Fruit fly (Drosophila melanogaster) whole organism, embryonic: Measurements from ENCODE around the gene CG31960.
A peak's percentile ranks its signal among the peaks of the same experiment; 100 is the strongest.

ENCODE experiments used
- Atf6 ChIP-seq: fragments of 200-800 bp; sonication (Bioruptor generic); IDR thresholded peaks from 2 replicates; pipeline ENCODE4 v1.3.6; 2022; ENCODE audit warnings: missing biosample characterization, missing genetic modification characterization
- B-H2 ChIP-seq: fragments of 200-800 bp; sonication (Bioruptor generic); optimal IDR thresholded peaks from 2 replicates; lab custom pipeline; 2018; ENCODE audit warnings: missing biosample characterization, mild to moderate bottlenecking, missing genetic modification characterization
- CG10565 ChIP-seq: fragments of 200-800 bp; sonication (Bioruptor generic); optimal IDR thresholded peaks from 3 replicates; lab custom pipeline; 2016; ENCODE audit warnings: missing biosample characterization, mild to moderate bottlenecking, missing genetic modification characterization
- CG10959 ChIP-seq: fragments of 200-800 bp; sonication (Bioruptor generic); IDR thresholded peaks from 2 replicates; pipeline ENCODE4 v1.3.6; 2022; ENCODE audit warnings: missing biosample characterization, missing genetic modification characterization
- CG11456 ChIP-seq: fragments of 200-800 bp; sonication (Bioruptor generic); IDR thresholded peaks from 3 replicates; pipeline ENCODE4 v1.3.6; 2022; ENCODE audit warnings: missing biosample characterization, missing genetic modification characterization
- CG12744 ChIP-seq: fragments of 200-800 bp; sonication (Bioruptor generic); optimal IDR thresholded peaks from 2 replicates; lab custom pipeline; 2016; ENCODE audit warnings: missing biosample characterization, missing genetic modification characterization
- CG17385 ChIP-seq: fragments of 200-800 bp; sonication (Bioruptor generic); optimal IDR thresholded peaks from 3 replicates; lab custom pipeline; 2018; ENCODE audit warnings: missing biosample characterization, mild to moderate bottlenecking, missing genetic modification characterization
- CG1792 ChIP-seq: fragments of 200-800 bp; sonication (Bioruptor generic); optimal IDR thresholded peaks from 2 replicates; lab custom pipeline; 2016; ENCODE audit warnings: missing biosample characterization, missing genetic modification characterization
- CG18599 ChIP-seq: fragments of 200-800 bp; sonication (Bioruptor generic); optimal IDR thresholded peaks from 3 replicates; lab custom pipeline; 2017; ENCODE audit warnings: missing biosample characterization, missing genetic modification characterization, mild to moderate bottlenecking, moderate library complexity, missing genetic modification reagents
- CG3065 ChIP-seq: fragments of 200-800 bp; sonication (Bioruptor generic); optimal IDR thresholded peaks from 2 replicates; lab custom pipeline; 2016; ENCODE audit warnings: missing biosample characterization, missing genetic modification characterization
- CG34422 ChIP-seq: fragments of 200-800 bp; sonication (Bioruptor generic); IDR thresholded peaks from 3 replicates; pipeline ENCODE4 v1.3.6; 2022; ENCODE audit warnings: missing biosample characterization, missing genetic modification characterization
- CG4282 ChIP-seq: fragments of 200-800 bp; sonication (Bioruptor generic); optimal IDR thresholded peaks from 2 replicates; lab custom pipeline; 2016; ENCODE audit warnings: missing biosample characterization, missing genetic modification characterization
- CG4617 ChIP-seq: fragments of 200-800 bp; sonication (Bioruptor generic); optimal IDR thresholded peaks from 3 replicates; lab custom pipeline; 2016; ENCODE audit warnings: missing biosample characterization, missing genetic modification characterization, borderline replicate concordance
- CHES-1-like ChIP-seq: fragments of 200-800 bp; sonication (Bioruptor generic); optimal IDR thresholded peaks from 2 replicates; lab custom pipeline; 2016; ENCODE audit warnings: missing biosample characterization, missing genetic modification characterization
- Dip2 ChIP-seq: fragments of 200-800 bp; sonication (Bioruptor generic); IDR thresholded peaks from 2 replicates; pipeline ENCODE4 v1.3.6; 2022; ENCODE audit warnings: missing biosample characterization, missing genetic modification characterization
- Dref ChIP-seq: fragments of 200-800 bp; sonication (Bioruptor generic); IDR thresholded peaks from 2 replicates; pipeline ENCODE4 v1.3.6; 2022; ENCODE audit warnings: missing biosample characterization, missing genetic modification characterization
- Ets97D ChIP-seq: fragments of 200-800 bp; sonication (Bioruptor generic); optimal IDR thresholded peaks from 3 replicates; lab custom pipeline; 2016; ENCODE audit warnings: missing biosample characterization, missing genetic modification characterization
- Gug ChIP-seq: fragments of 200-800 bp; sonication (Bioruptor generic); IDR thresholded peaks from 4 replicates; pipeline ENCODE4 v1.3.6; 2022; ENCODE audit warnings: missing biosample characterization, missing genetic modification characterization
- Jarid2 ChIP-seq: fragments of 200-800 bp; sonication (Bioruptor generic); optimal IDR thresholded peaks from 3 replicates; lab custom pipeline; 2017; ENCODE audit warnings: mild to moderate bottlenecking, missing biosample characterization, missing genetic modification reagents, missing genetic modification characterization
- Lpt ChIP-seq: fragments of >200 bp; optimal IDR thresholded peaks from 2 replicates; lab custom pipeline; 2018; ENCODE audit warnings: missing biosample characterization, missing genetic modification characterization
- MTF-1 ChIP-seq: fragments of 200-800 bp; sonication (Bioruptor generic); optimal IDR thresholded peaks from 2 replicates; lab custom pipeline; 2018; ENCODE audit warnings: missing biosample characterization, mild to moderate bottlenecking, missing genetic modification characterization, borderline replicate concordance
- NC2α ChIP-seq: fragments of 200-800 bp; sonication (Bioruptor generic); optimal IDR thresholded peaks from 2 replicates; lab custom pipeline; 2016; ENCODE audit warnings: missing biosample characterization, missing genetic modification characterization
- Neu2 ChIP-seq: fragments of 200-800 bp; sonication (Bioruptor generic); optimal IDR thresholded peaks from 3 replicates; lab custom pipeline; 2016; ENCODE audit warnings: missing biosample characterization, missing genetic modification characterization, borderline replicate concordance
- Scr ChIP-seq: fragments of 200-800 bp; sonication (Bioruptor generic); IDR thresholded peaks from 2 replicates; pipeline ENCODE4 v1.3.6; 2022; ENCODE audit warnings: missing biosample characterization, missing genetic modification characterization; ENCODE audit not compliant: partially characterized antibody
- Side ChIP-seq: fragments of 200-800 bp; sonication (Bioruptor generic); optimal IDR thresholded peaks from 2 replicates; lab custom pipeline; 2016; ENCODE audit warnings: missing biosample characterization, missing genetic modification characterization
- Sox102F ChIP-seq: fragments of 200-800 bp; sonication (Bioruptor generic); optimal IDR thresholded peaks from 2 replicates; lab custom pipeline; 2018; ENCODE audit warnings: missing biosample characterization, mild to moderate bottlenecking, missing genetic modification characterization, moderate library complexity
- Sry-β ChIP-seq: fragments of 200-800 bp; sonication (Bioruptor generic); optimal IDR thresholded peaks from 2 replicates; lab custom pipeline; 2018; ENCODE audit warnings: missing biosample characterization, mild to moderate bottlenecking, missing genetic modification characterization, moderate library complexity
- Xbp1 ChIP-seq: fragments of 200-800 bp; sonication (Bioruptor generic); optimal IDR thresholded peaks from 3 replicates; lab custom pipeline; 2016; ENCODE audit warnings: missing biosample characterization, mild to moderate bottlenecking, missing genetic modification characterization
- Xrp1 ChIP-seq: fragments of 200-800 bp; sonication (Bioruptor generic); IDR thresholded peaks from 2 replicates; pipeline ENCODE4 v1.3.6; 2022; ENCODE audit warnings: missing biosample characterization, missing genetic modification characterization
- ab ChIP-seq: fragments of 200-800 bp; sonication (Bioruptor generic); optimal IDR thresholded peaks from 2 replicates; lab custom pipeline; 2016; ENCODE audit warnings: missing biosample characterization, missing genetic modification characterization
- bab2 ChIP-seq: fragments of 200-800 bp; sonication (Bioruptor generic); optimal IDR thresholded peaks from 2 replicates; lab custom pipeline; 2016; ENCODE audit warnings: missing biosample characterization, missing genetic modification characterization
- cato ChIP-seq: fragments of 200-800 bp; sonication (Bioruptor generic); optimal IDR thresholded peaks from 2 replicates; lab custom pipeline; 2016; ENCODE audit warnings: missing biosample characterization, missing genetic modification characterization, borderline replicate concordance
- chm ChIP-seq: fragments of 200-800 bp; sonication (Bioruptor generic); IDR thresholded peaks from 2 replicates; pipeline ENCODE4 v1.3.6; 2022; ENCODE audit warnings: missing biosample characterization, missing genetic modification characterization
- dan ChIP-seq: fragments of 200-800 bp; sonication (Bioruptor generic); IDR thresholded peaks from 2 replicates; pipeline ENCODE4 v1.3.6; 2022; ENCODE audit warnings: missing biosample characterization, missing genetic modification characterization
- danr ChIP-seq: fragments of 200-800 bp; sonication (Bioruptor generic); IDR thresholded peaks from 2 replicates; pipeline ENCODE4 v1.3.6; 2022; ENCODE audit warnings: missing biosample characterization, missing genetic modification characterization
- en ChIP-seq: fragments of 200-800 bp; sonication (Bioruptor generic); optimal IDR thresholded peaks from 2 replicates; lab custom pipeline; 2016; ENCODE audit warnings: missing biosample characterization, missing genetic modification characterization
- grn ChIP-seq: fragments of 200-800 bp; sonication (Bioruptor generic); optimal IDR thresholded peaks from 3 replicates; lab custom pipeline; 2017; ENCODE audit warnings: missing biosample characterization, missing genetic modification characterization
- gro ChIP-seq: fragments of 200-800 bp; sonication (Bioruptor generic); optimal IDR thresholded peaks from 2 replicates; lab custom pipeline; 2016; ENCODE audit warnings: missing biosample characterization, missing genetic modification characterization
- kah ChIP-seq: fragments of 200-800 bp; sonication (Bioruptor generic); optimal IDR thresholded peaks from 2 replicates; lab custom pipeline; 2018; ENCODE audit warnings: missing biosample characterization, mild to moderate bottlenecking, missing genetic modification characterization
- knrl ChIP-seq: fragments of 200-800 bp; sonication (Bioruptor generic); IDR thresholded peaks from 3 replicates; pipeline ENCODE4 v1.3.6; 2022; ENCODE audit warnings: missing biosample characterization, missing genetic modification characterization; ENCODE audit not compliant: partially characterized antibody
- lab ChIP-seq: fragments of 200-800 bp; sonication (Bioruptor generic); optimal IDR thresholded peaks from 3 replicates; lab custom pipeline; 2017; ENCODE audit warnings: missing biosample characterization, missing genetic modification characterization, mild to moderate bottlenecking, moderate library complexity, missing genetic modification reagents
- lbe ChIP-seq: fragments of 200-800 bp; sonication (Bioruptor generic); optimal IDR thresholded peaks from 2 replicates; lab custom pipeline; 2016; ENCODE audit warnings: missing biosample characterization, mild to moderate bottlenecking, missing genetic modification characterization
- lov ChIP-seq, 2 experiments: fragments of 200-800 bp in 1 of 2; fragments of >200 bp in 1 of 2; sonication (Bioruptor generic) in 1 of 2; IDR thresholded peaks in 1 of 2; optimal IDR thresholded peaks in 1 of 2; 2 replicates in 1 of 2; 3 replicates in 1 of 2; pipeline versions ENCODE4 v1.3.6 to Lab custom; 2017 to 2022; ENCODE audit warnings: missing biosample characterization in 1 of 2, missing genetic modification characterization in 1 of 2
- nmo ChIP-seq: fragments of 200-800 bp; sonication (Bioruptor generic); optimal IDR thresholded peaks from 2 replicates; lab custom pipeline; 2018; ENCODE audit warnings: missing biosample characterization, mild to moderate bottlenecking, missing genetic modification characterization, moderate library complexity
- nom ChIP-seq: fragments of 200-800 bp; sonication (Bioruptor generic); optimal IDR thresholded peaks from 2 replicates; lab custom pipeline; 2017; ENCODE audit warnings: missing biosample characterization, missing genetic modification characterization, mild to moderate bottlenecking, moderate library complexity, missing genetic modification reagents
- sima ChIP-seq: fragments of 200-800 bp; sonication (Bioruptor generic); optimal IDR thresholded peaks from 2 replicates; lab custom pipeline; 2016; ENCODE audit warnings: missing biosample characterization, missing genetic modification characterization
- sug ChIP-seq: fragments of 200-800 bp; optimal IDR thresholded peaks from 2 replicates; lab custom pipeline; 2019; ENCODE audit warnings: missing biosample characterization, mild to moderate bottlenecking, missing genetic modification characterization, moderate library complexity
- tll ChIP-seq, 2 experiments: fragments of 200-800 bp in 1 of 2; fragments of >200 bp in 1 of 2; sonication (Bioruptor generic) in 1 of 2; optimal IDR thresholded peaks; 2 replicates each; lab custom pipeline; 2017 to 2019; ENCODE audit warnings: missing biosample characterization in 2 of 2, missing genetic modification characterization in 2 of 2, mild to moderate bottlenecking in 1 of 2, moderate library complexity in 1 of 2
- tna ChIP-seq: fragments of 200-800 bp; sonication (Bioruptor generic); IDR thresholded peaks from 2 replicates; pipeline ENCODE4 v1.3.6; 2022; ENCODE audit warnings: missing biosample characterization, missing genetic modification characterization; ENCODE audit not compliant: partially characterized antibody
- unc-4 ChIP-seq: fragments of 200-800 bp; sonication (Bioruptor generic); IDR thresholded peaks from 2 replicates; pipeline ENCODE4 v1.3.6; 2022; ENCODE audit warnings: missing biosample characterization, missing genetic modification characterization; ENCODE audit not compliant: partially characterized antibody

Gene CG31960

dm6 chr2L:3786246-3786645 is 1.5 kb downstream of the CG31960 start (continued):
- TF ChIP-seq B-H2 (GFP tag; lab: Kevin White, UChicago) (peak; percentile 6), cato (GFP tag; lab: Kevin White, UChicago) (peak; percentile 57), chm (GFP tag; lab: Robert Waterston, UW) (peak; percentile 86), bab2 (GFP tag; lab: Kevin White, UChicago) (peak; percentile 66), lbe (GFP tag; lab: Kevin White, UChicago) (peak; percentile 9), dan (GFP tag; lab: Robert Waterston, UW) (no peak), CG3065 (peak; percentile 8), Lpt (GFP tag; lab: Kevin White, UChicago) (no peak), CG4617 (GFP tag; lab: Kevin White, UChicago) (peak; percentile 69), Sry-β (GFP tag; lab: Kevin White, UChicago) (no peak), kah (no peak), knrl (peak; percentile 26; the same call in 1 of the 3 replicates), sima (GFP tag; lab: Kevin White, UChicago) (no peak), gro (peak; percentile 29), CG1792 (peak; percentile 34), Scr (GFP tag; lab: Robert Waterston, UW) (no peak), tna (no peak), Ets97D (GFP tag; lab: Kevin White, UChicago) (peak; percentile 13), nmo (GFP tag; lab: Kevin White, UChicago) (peak; percentile 61), NC2α (GFP tag; lab: Kevin White, UChicago) (no peak), MTF-1 (peak; percentile 72), grn (GFP tag; lab: Kevin White, UChicago) (peak; percentile 73), Gug (GFP tag; lab: Robert Waterston, UW) (peak; percentile 80), sug (peak; percentile 59), CHES-1-like (GFP tag; lab: Kevin White, UChicago) (peak; percentile 68), en (peak; percentile 3), CG10565 (no peak), Side (GFP tag; lab: Kevin White, UChicago) (peak; percentile 32), Xrp1 (GFP tag; lab: Robert Waterston, UW) (peak; percentile 58), CG11456 (GFP tag; lab: Robert Waterston, UW) (peak; percentile 99), Sox102F (GFP tag; lab: Kevin White, UChicago) (peak; percentile 85), lov (optimal IDR thresholded peaks at IDR 0.05; lab: Kevin White, UChicago) (no peak), lov (GFP tag; IDR thresholded peaks at IDR 0.05; lab: Robert Waterston, UW) (peak; percentile 70; the same call in 1 of the 3 replicates), ab (peak; percentile 54), Jarid2 (GFP tag; lab: Kevin White, UChicago) (peak; percentile 20), CG12744 (GFP tag; lab: Kevin White, UChicago) (peak; percentile 39), Atf6 (GFP tag; lab: Robert Waterston, UW) (peak; percentile 39; the same call in 1 of the 2 replicates), Dref (GFP tag; lab: Robert Waterston, UW) (no peak), danr (peak; percentile 54), CG17385 (GFP tag; lab: Kevin White, UChicago) (peak; percentile 64), CG4282 (no peak), Neu2 (GFP tag; lab: Kevin White, UChicago) (no peak), CG10959 (peak; percentile 86), CG34422 (peak; percentile 83), tll (GFP tag; optimal IDR thresholded peaks at IDR 0.05; lab: Kevin White, UChicago) (no peak), Xbp1 (peak; percentile 83), Dip2 (no peak), unc-4 (GFP tag; lab: Robert Waterston, UW) (no peak), lab (GFP tag; lab: Kevin White, UChicago) (peak; percentile 50), CG18599 (peak; percentile 29), nom (GFP tag; lab: Kevin White, UChicago) (no peak)
